Fruit fly (Drosophila melanogaster): ENCODE measurements around the gene Naa20B.

Gene Naa20B

DNA sequence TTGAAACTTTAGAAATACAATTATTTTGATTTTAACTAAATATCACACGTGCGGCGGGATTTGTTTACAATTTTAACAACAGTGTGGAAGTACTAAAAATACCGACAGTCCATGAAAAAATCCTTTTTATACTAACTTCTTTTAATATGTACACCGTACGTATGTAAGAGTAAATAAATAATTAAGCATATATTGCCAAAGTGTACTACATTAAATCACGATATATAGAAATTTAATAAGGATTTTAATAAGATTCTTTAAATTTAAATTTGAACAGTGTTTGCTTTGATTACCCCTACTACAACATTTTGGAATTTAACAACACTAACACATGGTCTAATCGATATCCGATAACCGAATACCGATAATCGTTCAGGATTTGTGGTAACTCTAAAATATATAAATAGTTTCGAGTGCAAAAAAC, 35.0 kb upstream of the Naa20B start, which contains the start of the genes Ski6 and CG16812 (continued):
- no peak for TF ChIP-seq ap (GFP tag; IDR thresholded peaks at IDR 0.05)
- no peak for TF ChIP-seq B-H2 (GFP tag; optimal IDR thresholded peaks at IDR 0.05)
- peak; percentile 78 for TF ChIP-seq CG9817 (tag; optimal IDR thresholded peaks at IDR 0.05)
- TF ChIP-seq pita (GFP tag; optimal IDR thresholded peaks at IDR 0.05): no peak
- TF ChIP-seq al (GFP tag; IDR thresholded peaks at IDR 0.05): peak; percentile 58
- peak; percentile 66 for TF ChIP-seq YL-1 (GFP tag; optimal IDR thresholded peaks at IDR 0.05)
- no peak for TF ChIP-seq z (GFP tag; IDR thresholded peaks at IDR 0.05)
- TF ChIP-seq sisA (GFP tag; IDR thresholded peaks at IDR 0.05): 0 out of 2 replicates have a peak, but pooled peaks have one; percentile 16
- peak; percentile 30 for TF ChIP-seq Dip3 (GFP tag; optimal IDR thresholded peaks at IDR 0.05)
- no peak for TF ChIP-seq CG7928 (GFP tag; optimal IDR thresholded peaks at IDR 0.05)
- no peak for TF ChIP-seq cg (GFP tag; optimal IDR thresholded peaks at IDR 0.05)
- no peak for TF ChIP-seq eve (GFP tag; optimal IDR thresholded peaks at IDR 0.05)
- TF ChIP-seq CG43689 (GFP tag; IDR thresholded peaks at IDR 0.05): no peak
- peak; percentile 37 for TF ChIP-seq CG10209 (GFP tag; optimal IDR thresholded peaks at IDR 0.05)
- TF ChIP-seq otp (GFP tag; IDR thresholded peaks at IDR 0.05): no peak
- peak; percentile 7 for TF ChIP-seq CG6765 (GFP tag; optimal IDR thresholded peaks at IDR 0.05)
- TF ChIP-seq emc (GFP tag; optimal IDR thresholded peaks at IDR 0.05): no peak
- no peak for TF ChIP-seq HLHmδ (GFP tag; optimal IDR thresholded peaks at IDR 0.05)
- TF ChIP-seq ind (GFP tag; optimal IDR thresholded peaks at IDR 0.05): peak; percentile 72
- TF ChIP-seq HLH3B (GFP tag; IDR thresholded peaks at IDR 0.05): peak; percentile 64
- peak; percentile 39 for TF ChIP-seq slou (GFP tag; optimal IDR thresholded peaks at IDR 0.05)
- 0 out of 3 replicates have a peak, but pooled peaks have one; percentile 20 for TF ChIP-seq ci (GFP tag; IDR thresholded peaks at IDR 0.05)
- no peak for TF ChIP-seq CG14860 (GFP tag; IDR thresholded peaks at IDR 0.05; ENCODE audit: partially characterized antibody)
- no peak for TF ChIP-seq CG4707 (GFP tag; optimal IDR thresholded peaks at IDR 0.05)
- no peak for TF ChIP-seq knrl (GFP tag; IDR thresholded peaks at IDR 0.05; ENCODE audit: partially characterized antibody)
- TF ChIP-seq fd96Cb (tag; optimal IDR thresholded peaks at IDR 0.05): peak; percentile 61
- peak; percentile 57; the same call in 2 of the 3 replicates for TF ChIP-seq Opbp (GFP tag; IDR thresholded peaks at IDR 0.05; ENCODE audit: partially characterized antibody)
- no peak for TF ChIP-seq btn (GFP tag; optimal IDR thresholded peaks at IDR 0.05)
- TF ChIP-seq CG13287 (GFP tag; IDR thresholded peaks at IDR 0.05; ENCODE audit: partially characterized antibody): peak; percentile 65
- TF ChIP-seq CG15479 (GFP tag; optimal IDR thresholded peaks at IDR 0.05): no peak
- TF ChIP-seq ase (GFP tag; IDR thresholded peaks at IDR 0.05): peak; percentile 65; the same call in 2 of the 3 replicates
- TF ChIP-seq CG11560 (tag; IDR thresholded peaks at IDR 0.05): no peak
- no peak for TF ChIP-seq Trl (optimal IDR thresholded peaks at IDR 0.05)
- peak; percentile 10 for TF ChIP-seq Trl (GFP tag; optimal IDR thresholded peaks at IDR 0.05)
- no peak for TF ChIP-seq Drgx (GFP tag; IDR thresholded peaks at IDR 0.05)
- no peak for TF ChIP-seq GATAe (GFP tag; conservative IDR thresholded peaks at IDR 0.05)
- peak; percentile 48; the same call in 1 of the 3 replicates for TF ChIP-seq CG11695 (GFP tag; IDR thresholded peaks at IDR 0.05)
- TF ChIP-seq CG8924 (tag; optimal IDR thresholded peaks at IDR 0.05): peak; percentile 86
- 0 out of 2 replicates have a peak, but pooled peaks have one; percentile 10 for TF ChIP-seq CG31224 (GFP tag; IDR thresholded peaks at IDR 0.05)
- no peak for TF ChIP-seq CG31388 (GFP tag; optimal IDR thresholded peaks at IDR 0.05)
- no peak for TF ChIP-seq ara (GFP tag; IDR thresholded peaks at IDR 0.05)
- TF ChIP-seq CG13775 (GFP tag; optimal IDR thresholded peaks at IDR 0.05): peak; percentile 65
- TF ChIP-seq E2f1 (GFP tag; IDR thresholded peaks at IDR 0.05): peak; percentile 68
- no peak for TF ChIP-seq seq (GFP tag; IDR thresholded peaks at IDR 0.05)
- no peak for TF ChIP-seq Taf1 (GFP tag; IDR thresholded peaks at IDR 0.05)
- TF ChIP-seq CG32532 (GFP tag; IDR thresholded peaks at IDR 0.05): peak; percentile 83
- TF ChIP-seq CG32767 (GFP tag; IDR thresholded peaks at IDR 0.05): no peak
- no peak for TF ChIP-seq CG6683 (GFP tag; optimal IDR thresholded peaks at IDR 0.05)
- TF ChIP-seq gsb (GFP tag; IDR thresholded peaks at IDR 0.05): no peak
- TF ChIP-seq CG6175 (GFP tag; IDR thresholded peaks at IDR 0.05): no peak
- TF ChIP-seq Scr (GFP tag; IDR thresholded peaks at IDR 0.05; ENCODE audit: partially characterized antibody): 0 out of 2 replicates have a peak, but pooled peaks have one; percentile 37
- no peak for TF ChIP-seq CG7987 (GFP tag; optimal IDR thresholded peaks at IDR 0.05)

Data from whole organism, embryonic.